Worm (Caenorhabditis elegans) whole organism, L4 larva: ENCODE results near the gene T09F3.7.

Experiments
- Y105C5A.15 ChIP-seq: fragments of 200-800 bp; sonication (Bioruptor generic); IDR thresholded peaks from 2 replicates; pipeline ENCODE4 v1.3.6; 2022; ENCODE audit warnings: missing genetic modification characterization, missing compliant biosample characterization
- Y48G9A.11 ChIP-seq: fragments of 200-800 bp; sonication (Bioruptor generic); IDR thresholded peaks from 2 replicates; pipeline ENCODE4 v1.3.6; 2022; ENCODE audit warnings: missing genetic modification reagents, missing genetic modification characterization, missing compliant biosample characterization
- ama-1 ChIP-seq: fragments of 150-350 bp; optimal IDR thresholded peaks from 2 replicates; lab custom pipeline; 2014; ENCODE audit warnings: inconsistent platforms, mixed read lengths
- attf-4 ChIP-seq: sonication (generic microtip); optimal IDR thresholded peaks from 3 replicates; lab custom pipeline; 2017; ENCODE audit warnings: missing biosample characterization, missing genetic modification characterization
- ceh-28 ChIP-seq: fragments of 150-350 bp; optimal IDR thresholded peaks from 2 replicates; lab custom pipeline; 2014; ENCODE audit warnings: missing biosample characterization, missing genetic modification reagents, missing genetic modification characterization
- cey-2 ChIP-seq: sonication (generic microtip); optimal IDR thresholded peaks from 3 replicates; lab custom pipeline; 2017; ENCODE audit warnings: missing genetic modification characterization, mild to moderate bottlenecking, missing compliant biosample characterization, antibody characterized with exemption, borderline replicate concordance; ENCODE audit not compliant: insufficient read depth
- ctbp-1 ChIP-seq: fragments of 200-800 bp; sonication (Bioruptor generic); IDR thresholded peaks from 2 replicates; pipeline ENCODE4 v1.3.6; 2022; ENCODE audit warnings: missing genetic modification reagents, missing genetic modification characterization, missing compliant biosample characterization
- daf-16 ChIP-seq, 3 experiments: sonication (generic microtip); optimal IDR thresholded peaks; 2 replicates each; lab custom pipeline; 2016 to 2017; ENCODE audit warnings: missing genetic modification characterization in 3 of 3, missing genetic modification reagents in 3 of 3, mild to moderate bottlenecking in 2 of 3, missing compliant biosample characterization in 2 of 3, missing biosample characterization in 1 of 3, moderate library complexity in 1 of 3
- dmd-6 ChIP-seq: fragments of 200-800 bp; sonication (Bioruptor generic); IDR thresholded peaks from 2 replicates; pipeline ENCODE4 v1.3.6; 2022; ENCODE audit warnings: missing genetic modification reagents, missing genetic modification characterization, missing compliant biosample characterization
- dmd-8 ChIP-seq: fragments of 200-800 bp; sonication (Bioruptor generic); IDR thresholded peaks from 2 replicates; pipeline ENCODE4 v1.3.6; 2022; ENCODE audit warnings: missing genetic modification characterization, missing compliant biosample characterization
- dpl-1 ChIP-seq: fragments of 150-350 bp; optimal IDR thresholded peaks from 2 replicates; lab custom pipeline; 2014; ENCODE audit warnings: missing biosample characterization, missing genetic modification reagents, missing genetic modification characterization
- dve-1 ChIP-seq: sonication (generic microtip); optimal IDR thresholded peaks from 2 replicates; lab custom pipeline; 2017; ENCODE audit warnings: antibody characterized with exemption, mild to moderate bottlenecking, missing genetic modification characterization, missing compliant biosample characterization; ENCODE audit not compliant: insufficient read depth
- egl-43 ChIP-seq: fragments of 200-800 bp; sonication (Bioruptor generic); IDR thresholded peaks from 2 replicates; pipeline ENCODE4 v1.3.6; 2022; ENCODE audit warnings: missing genetic modification reagents, missing genetic modification characterization, missing compliant biosample characterization
- fkh-10 ChIP-seq: fragments of 150-350 bp; optimal IDR thresholded peaks from 2 replicates; lab custom pipeline; 2014; ENCODE audit warnings: missing biosample characterization, missing genetic modification reagents, missing genetic modification characterization
- hlh-11 ChIP-seq: fragments of 200-800 bp; sonication (Bioruptor generic); optimal IDR thresholded peaks from 2 replicates; lab custom pipeline; 2018; ENCODE audit warnings: mild to moderate bottlenecking, missing genetic modification characterization, missing compliant biosample characterization
- hlh-30 ChIP-seq: sonication (generic microtip); optimal IDR thresholded peaks from 2 replicates; lab custom pipeline; 2017; ENCODE audit warnings: antibody characterized with exemption, mild to moderate bottlenecking, missing genetic modification characterization, missing compliant biosample characterization; ENCODE audit not compliant: insufficient read depth
- hmg-1.1 ChIP-seq: fragments of 200-800 bp; sonication (Bioruptor generic); IDR thresholded peaks from 2 replicates; pipeline ENCODE4 v1.3.6; 2022; ENCODE audit warnings: missing genetic modification reagents, missing genetic modification characterization, missing compliant biosample characterization
- lin-39 ChIP-seq: fragments of 150-350 bp; optimal IDR thresholded peaks from 2 replicates; lab custom pipeline; 2014; ENCODE audit warnings: missing biosample characterization, missing genetic modification reagents, missing genetic modification characterization
- madf-9 ChIP-seq: fragments of 200-800 bp; sonication (Bioruptor generic); conservative IDR thresholded peaks from 2 replicates; pipeline ENCODE4 v1.3.6; 2022; ENCODE audit warnings: missing genetic modification reagents, missing genetic modification characterization, missing compliant biosample characterization
- mdl-1 ChIP-seq, 2 experiments: fragments of 150-350 bp in 1 of 2; sonication (generic microtip) in 1 of 2; optimal IDR thresholded peaks; 2 replicates each; lab custom pipeline; 2014 to 2017; ENCODE audit warnings: missing biosample characterization in 2 of 2, missing genetic modification characterization in 2 of 2
- mep-1 ChIP-seq: fragments of 150-350 bp; sonication (generic microtip); optimal IDR thresholded peaks from 3 replicates; lab custom pipeline; 2014; ENCODE audit warnings: missing biosample characterization, missing genetic modification characterization
- mes-2 ChIP-seq: sonication (generic microtip); optimal IDR thresholded peaks from 2 replicates; lab custom pipeline; 2016; ENCODE audit warnings: missing genotype, mild to moderate bottlenecking, missing genetic modification characterization, missing compliant biosample characterization; ENCODE audit not compliant: poor library complexity, severe bottlenecking
- mxl-3 ChIP-seq: fragments of 200-800 bp; sonication (Bioruptor generic); optimal IDR thresholded peaks from 2 replicates; lab custom pipeline; 2018; ENCODE audit warnings: mild to moderate bottlenecking, missing genetic modification characterization, missing compliant biosample characterization
- nhr-10 ChIP-seq: fragments of 150-350 bp; optimal IDR thresholded peaks from 2 replicates; lab custom pipeline; 2014; ENCODE audit warnings: missing biosample characterization, missing genetic modification characterization
- nhr-102 ChIP-seq: sonication (generic microtip); optimal IDR thresholded peaks from 2 replicates; lab custom pipeline; 2016; ENCODE audit warnings: mild to moderate bottlenecking, missing genetic modification characterization, moderate library complexity, missing compliant biosample characterization
- nhr-111 ChIP-seq: fragments of 200-800 bp; sonication (Bioruptor generic); optimal IDR thresholded peaks from 2 replicates; lab custom pipeline; 2018; ENCODE audit warnings: mild to moderate bottlenecking, missing genetic modification characterization, missing compliant biosample characterization
- nhr-25 ChIP-seq: sonication (generic microtip); optimal IDR thresholded peaks from 2 replicates; lab custom pipeline; 2017; ENCODE audit warnings: missing genetic modification characterization, mild to moderate bottlenecking, missing compliant biosample characterization, antibody characterized with exemption, moderate library complexity, borderline replicate concordance; ENCODE audit not compliant: insufficient read depth
- nhr-28 ChIP-seq: fragments of 150-350 bp; optimal IDR thresholded peaks from 2 replicates; lab custom pipeline; 2014; ENCODE audit warnings: missing biosample characterization, missing genetic modification characterization
- nhr-41 ChIP-seq: fragments of 200-800 bp; sonication (Bioruptor generic); IDR thresholded peaks from 2 replicates; pipeline ENCODE4 v1.3.6; 2022; ENCODE audit warnings: missing genetic modification reagents, missing genetic modification characterization, missing compliant biosample characterization
- nhr-77 ChIP-seq: fragments of 150-350 bp; optimal IDR thresholded peaks from 2 replicates; lab custom pipeline; 2014; ENCODE audit warnings: missing biosample characterization, missing genetic modification characterization
- pqm-1 ChIP-seq: sonication (generic microtip); optimal IDR thresholded peaks from 2 replicates; lab custom pipeline; 2017; ENCODE audit warnings: missing biosample characterization, missing genetic modification characterization
- rbr-2 ChIP-seq: sonication (generic microtip); optimal IDR thresholded peaks from 2 replicates; lab custom pipeline; 2016; ENCODE audit warnings: missing genotype, missing genetic modification characterization, missing compliant biosample characterization
- saeg-2 ChIP-seq: fragments of 200-800 bp; sonication (Bioruptor generic); IDR thresholded peaks from 2 replicates; pipeline ENCODE4 v1.3.6; 2022; ENCODE audit warnings: missing genetic modification reagents, missing genetic modification characterization, missing compliant biosample characterization
- set-16 ChIP-seq: fragments of 200-800 bp; sonication (Bioruptor generic); IDR thresholded peaks from 2 replicates; pipeline ENCODE4 v1.3.6; 2022; ENCODE audit warnings: missing genetic modification reagents, missing genetic modification characterization, missing compliant biosample characterization
- snpc-1.2 ChIP-seq: fragments of 200-800 bp; sonication (Bioruptor generic); IDR thresholded peaks from 2 replicates; pipeline ENCODE4 v1.3.6; 2022; ENCODE audit warnings: missing genetic modification reagents, missing genetic modification characterization, missing compliant biosample characterization
- vab-7 ChIP-seq: fragments of 200-800 bp; sonication (Bioruptor generic); IDR thresholded peaks from 2 replicates; pipeline ENCODE4 v1.3.6; 2022; ENCODE audit warnings: missing genetic modification reagents, missing genetic modification characterization, missing compliant biosample characterization

The T09F3.7 gene

DNA sequence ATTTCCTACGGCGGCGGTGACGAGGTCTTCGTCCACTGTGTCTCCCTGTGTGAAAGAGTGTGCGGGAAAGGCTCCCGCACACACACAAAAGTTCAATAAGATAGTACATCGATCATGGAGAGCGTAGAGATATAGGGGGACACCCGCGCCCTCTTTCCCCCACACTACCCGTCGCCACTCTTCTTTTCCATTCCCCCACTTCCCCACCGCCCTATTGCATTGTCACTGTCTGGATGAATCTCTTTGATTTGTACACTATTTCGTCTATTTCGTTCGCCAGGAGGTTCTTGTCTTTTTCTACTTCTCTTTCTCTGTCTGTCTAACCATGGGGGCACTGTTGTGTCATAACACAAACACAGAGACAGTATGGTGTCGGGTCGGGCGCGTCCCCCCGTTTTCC is 8.7 kb upstream of the T09F3.7 start (continued):
- TF ChIP-seq nhr-111 (GFP tag; lab: Kevin White, UChicago) (no peak), dve-1 (tag; lab: Kevin White, UChicago) (peak; percentile 69), ceh-28 (tag; lab: Kevin White, UChicago) (peak; percentile 11), mxl-3 (peak; percentile 72), cey-2 (tag; lab: Kevin White, UChicago) (no peak), ctbp-1 (GFP tag; lab: Robert Waterston, UW) (no peak), dmd-8 (GFP tag; lab: Robert Waterston, UW) (no peak), vab-7 (GFP tag; lab: Robert Waterston, UW) (no peak), Y48G9A.11 (no peak), snpc-1.2 (GFP tag; lab: Robert Waterston, UW) (no peak), hmg-1.1 (GFP tag; lab: Robert Waterston, UW) (peak; percentile 70), saeg-2 (no peak), nhr-10 (tag; lab: Kevin White, UChicago) (no peak), nhr-41 (GFP tag; lab: Robert Waterston, UW) (0 out of 2 replicates have a peak, but pooled peaks have one; percentile 31), mep-1 (tag; lab: Kevin White, UChicago) (peak; percentile 82), mdl-1 (tag; optimal IDR thresholded peaks at IDR 0.05; lab: Kevin White, UChicago) (peak in 1 of 2 experiments; percentile 47)

ce11 chrII:10384680-10385383 is 6.1 kb upstream of the T09F3.7 start, which contains the start of gene ztf-27:
Gene ztf-27 (plus strand): TSS chrII:10385333.
- no peak for TF ChIP-seq madf-9 (GFP tag; lab: Robert Waterston, UW)
- TF ChIP-seq lin-39 (tag; lab: Kevin White, UChicago) = no peak
- TF ChIP-seq mes-2 (tag; lab: Kevin White, UChicago) = peak; percentile 39
- TF ChIP-seq set-16 (GFP tag; lab: Robert Waterston, UW) = no peak
- TF ChIP-seq mxl-3 = peak; percentile 65
- TF ChIP-seq nhr-102 (tag; lab: Kevin White, UChicago) = peak; percentile 11
- peak; percentile 56 for TF ChIP-seq mep-1 (tag; lab: Kevin White, UChicago)
- TF ChIP-seq nhr-28 (tag; lab: Kevin White, UChicago) = peak; percentile 36
- TF ChIP-seq rbr-2 (tag; lab: Kevin White, UChicago) = peak; percentile 15
- TF ChIP-seq nhr-77 = peak; percentile 14
- peak; percentile 17 for TF ChIP-seq hlh-30
- 0 out of 2 replicates have a peak, but pooled peaks have one; percentile 6 for TF ChIP-seq dmd-6
- TF ChIP-seq daf-16 (GFP tag; optimal IDR thresholded peaks at IDR 0.05; lab: Kevin White, UChicago) = no peak
- TF ChIP-seq daf-16 (tag; optimal IDR thresholded peaks at IDR 0.05; lab: Kevin White, UChicago) = peak; percentile 84
- no peak for TF ChIP-seq ceh-28 (tag; lab: Kevin White, UChicago)
- TF ChIP-seq pqm-1 = peak; percentile 2
- no peak for TF ChIP-seq fkh-10 (GFP tag; lab: Kevin White, UChicago)
- TF ChIP-seq nhr-25 (tag; lab: Kevin White, UChicago) = peak; percentile 56
- no peak for TF ChIP-seq attf-4
- TF ChIP-seq Y105C5A.15 (GFP tag; lab: Robert Waterston, UW) = no peak
- TF ChIP-seq hlh-11 = peak; percentile 77
- no peak for TF ChIP-seq dpl-1 (GFP tag; lab: Kevin White, UChicago)
- 0 out of 2 replicates have a peak, but pooled peaks have one; percentile 4 for TF ChIP-seq egl-43 (GFP tag; lab: Robert Waterston, UW)
- no peak for TF ChIP-seq vab-7 (GFP tag; lab: Robert Waterston, UW)
- TF ChIP-seq dve-1 (tag; lab: Kevin White, UChicago) = peak; percentile 55
- no peak for TF ChIP-seq ama-1 (lab: Kevin White, UChicago)
